Fruit fly (Drosophila melanogaster) whole organism, prepupa: ENCODE measurements around the gene sens.

Source experiments
- CG4318 ChIP-seq: fragments of 200-800 bp; sonication (Bioruptor generic); optimal IDR thresholded peaks from 3 replicates; lab custom pipeline; 2017; ENCODE audit warnings: missing biosample characterization, mild to moderate bottlenecking, missing genetic modification characterization
- CG8119 ChIP-seq: fragments of 200-800 bp; sonication (Bioruptor generic); IDR thresholded peaks from 3 replicates; pipeline ENCODE4 v1.3.6; 2022; ENCODE audit warnings: missing biosample characterization, missing genetic modification characterization
- Gug ChIP-seq: fragments of 200-800 bp; sonication (Bioruptor generic); IDR thresholded peaks from 2 replicates; pipeline ENCODE4 v1.3.6; 2022; ENCODE audit warnings: missing biosample characterization, missing genetic modification characterization

DNA sequence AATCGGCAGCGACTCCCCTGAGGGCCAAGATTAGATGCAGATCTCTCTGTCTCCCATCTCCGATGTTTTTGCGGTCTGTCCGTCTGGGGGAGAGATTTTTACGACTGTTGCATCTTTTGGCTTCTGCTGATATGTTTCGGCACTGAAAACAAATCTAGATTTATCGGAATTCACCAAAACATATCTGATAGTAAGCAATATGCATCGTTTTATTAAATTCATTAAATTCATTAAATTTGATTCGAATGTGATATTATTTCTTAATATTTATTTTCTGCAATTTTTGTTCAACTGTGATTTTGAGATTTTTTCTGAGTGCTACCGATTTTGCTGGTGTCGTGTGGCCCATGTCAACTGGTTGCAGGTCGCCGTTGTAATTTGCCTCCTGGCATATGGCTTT lies 7.4 kb downstream of the sens start:
- TF ChIP-seq Gug (GFP tag; lab: Robert Waterston, UW) (no peak), CG4318 (GFP tag; lab: Kevin White, UChicago) (no peak), CG8119 (GFP tag; lab: Robert Waterston, UW) (no peak)
